Worm (Caenorhabditis elegans) whole organism, late embryonic: Measurements from ENCODE around the gene nspf-2.

ENCODE experiments used
- C08G9.2 ChIP-seq: sonication (generic microtip); optimal IDR thresholded peaks from 2 replicates; lab custom pipeline; 2016; ENCODE audit warnings: mild to moderate bottlenecking, missing genetic modification characterization, moderate library complexity, missing compliant biosample characterization
- F13H6.1 ChIP-seq: sonication (generic microtip); optimal IDR thresholded peaks from 2 replicates; lab custom pipeline; 2016; ENCODE audit warnings: missing genetic modification characterization, missing compliant biosample characterization
- ama-1 ChIP-seq: fragments of 150-350 bp; optimal IDR thresholded peaks from 2 replicates; lab custom pipeline; 2014
- ceh-22 ChIP-seq: sonication (generic microtip); optimal IDR thresholded peaks from 2 replicates; lab custom pipeline; 2017; ENCODE audit warnings: missing biosample characterization, missing genetic modification characterization
- nhr-11 ChIP-seq: fragments of 150-350 bp; optimal IDR thresholded peaks from 2 replicates; lab custom pipeline; 2014; ENCODE audit warnings: missing biosample characterization, missing genetic modification characterization
- pag-3 ChIP-seq: sonication (generic microtip); optimal IDR thresholded peaks from 2 replicates; lab custom pipeline; 2016; ENCODE audit warnings: missing compliant biosample characterization, missing genetic modification characterization, borderline replicate concordance
- pha-4 ChIP-seq: fragments of 150-350 bp; optimal IDR thresholded peaks from 2 replicates; lab custom pipeline; 2018; ENCODE audit warnings: missing biosample characterization, missing genetic modification reagents, missing genetic modification characterization
- pqm-1 ChIP-seq: sonication (generic microtip); optimal IDR thresholded peaks from 2 replicates; lab custom pipeline; 2016; ENCODE audit warnings: missing genetic modification characterization, missing compliant biosample characterization
- pros-1 ChIP-seq: fragments of 150-350 bp; optimal IDR thresholded peaks from 2 replicates; lab custom pipeline; 2014; ENCODE audit warnings: missing biosample characterization, missing genetic modification reagents, missing genetic modification characterization
- sox-4 ChIP-seq: sonication (generic microtip); optimal IDR thresholded peaks from 2 replicates; lab custom pipeline; 2017; ENCODE audit warnings: mild to moderate bottlenecking, missing genetic modification characterization, inconsistent platforms, missing compliant biosample characterization

DNA sequence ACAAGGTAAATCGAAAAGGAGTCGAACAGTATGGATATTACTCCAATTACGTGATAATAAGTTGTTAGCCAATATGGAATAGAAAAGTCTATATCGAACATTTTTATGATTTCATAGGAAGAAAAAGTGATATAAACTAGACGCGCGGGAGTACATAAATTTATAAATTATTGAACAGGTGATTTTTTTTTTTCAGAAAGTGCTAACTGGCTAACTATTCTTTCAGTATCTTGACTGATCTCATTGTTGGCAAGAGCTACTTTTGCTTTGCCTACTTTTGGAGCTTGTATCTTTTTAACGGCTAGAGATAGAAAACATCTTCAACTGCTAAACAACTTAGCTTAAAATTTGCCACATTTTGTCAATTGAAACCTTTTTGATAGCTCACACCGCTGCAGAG is 14.0 kb downstream of the nspf-2 start, which contains the start of gene sri-60:
- no peak for TF ChIP-seq F13H6.1
- no peak for TF ChIP-seq pha-4 (tag; lab: Kevin White, UChicago)
- TF ChIP-seq pag-3 (tag; lab: Kevin White, UChicago): no peak
- TF ChIP-seq C08G9.2: no peak
- TF ChIP-seq ama-1 (lab: Kevin White, UChicago): no peak
- no peak for TF ChIP-seq pqm-1 (tag; lab: Kevin White, UChicago)
- no peak for TF ChIP-seq nhr-11 (tag; lab: Kevin White, UChicago)
- TF ChIP-seq sox-4 (tag; lab: Kevin White, UChicago): no peak
- TF ChIP-seq pros-1 (tag; lab: Kevin White, UChicago): no peak
- TF ChIP-seq ceh-22 (tag; lab: Kevin White, UChicago): no peak
